Fruit fly (Drosophila melanogaster) whole organism: ENCODE data around the gene axo.

Experiments used
- CG8478 ChIP-seq: fragments of >200 bp; optimal IDR thresholded peaks from 2 replicates; lab custom pipeline; 2018; ENCODE audit warnings: inconsistent platforms
- psq ChIP-seq: fragments of >200 bp; optimal IDR thresholded peaks from 2 replicates; lab custom pipeline; 2017
- usp ChIP-seq: fragments of >200 bp; optimal IDR thresholded peaks from 2 replicates; lab custom pipeline; 2017; ENCODE audit warnings: missing biosample characterization, missing genetic modification characterization, mixed read lengths

dm6 chr3L:4626434-4626833, 60.7 kb downstream of the axo start, which contains the start of gene HDAC1:
- TF ChIP-seq CG8478 (lab: Kevin White, UChicago) (no peak), psq (lab: Kevin White, UChicago) (no peak), usp (GFP tag; lab: Kevin White, UChicago) (no peak)
